Fruit fly (Drosophila melanogaster) S2 (cell line): Measurements from ENCODE around the gene HDAC4.
A peak's percentile ranks its signal among the peaks of the same experiment; 100 is the strongest.

Source experiments
- CG8478 ChIP-seq: fragments of >200 bp; optimal IDR thresholded peaks from 2 replicates; lab custom pipeline; 2018
- CTCF ChIP-seq, 2 experiments: fragments of >200 bp; optimal IDR thresholded peaks; 2 replicates each; lab custom pipeline; 2018

HDAC4 gene

DNA sequence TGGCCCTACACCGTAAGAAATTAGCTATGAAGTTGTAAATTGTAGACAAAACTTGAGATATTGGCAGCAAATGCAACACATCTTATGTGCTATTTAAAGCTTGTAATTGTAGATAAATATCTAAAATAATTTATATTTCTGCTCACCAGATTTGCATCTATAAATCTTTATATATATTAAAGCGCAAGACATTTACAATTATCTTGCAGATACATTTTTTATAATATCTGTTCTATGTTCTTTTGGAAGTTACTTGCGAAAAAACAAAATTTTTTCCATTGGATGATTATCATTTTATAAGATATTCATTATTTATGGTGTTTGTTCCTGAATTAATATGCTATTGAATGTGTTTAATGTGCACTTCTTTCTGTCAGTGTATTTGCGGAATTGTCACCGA is 28.9 kb upstream of the HDAC4 start:
- TF ChIP-seq CTCF (optimal IDR thresholded peaks at IDR 0.05; lab: Kevin White, UChicago) (no peak), CG8478 (lab: Kevin White, UChicago) (no peak)

dm6 chrX:13313133-13313532 is 27.7 kb upstream of the HDAC4 start:
- TF ChIP-seq CG8478 (lab: Kevin White, UChicago) (no peak), CTCF (optimal IDR thresholded peaks at IDR 0.05; lab: Kevin White, UChicago) (no peak)

- TF ChIP-seq CG8478 (lab: Kevin White, UChicago) = no peak
- no peak for TF ChIP-seq CTCF (optimal IDR thresholded peaks at IDR 0.05; lab: Kevin White, UChicago)
Observed at dm6 chrX:13312200-13312599, 26.8 kb upstream of the HDAC4 start.

DNA sequence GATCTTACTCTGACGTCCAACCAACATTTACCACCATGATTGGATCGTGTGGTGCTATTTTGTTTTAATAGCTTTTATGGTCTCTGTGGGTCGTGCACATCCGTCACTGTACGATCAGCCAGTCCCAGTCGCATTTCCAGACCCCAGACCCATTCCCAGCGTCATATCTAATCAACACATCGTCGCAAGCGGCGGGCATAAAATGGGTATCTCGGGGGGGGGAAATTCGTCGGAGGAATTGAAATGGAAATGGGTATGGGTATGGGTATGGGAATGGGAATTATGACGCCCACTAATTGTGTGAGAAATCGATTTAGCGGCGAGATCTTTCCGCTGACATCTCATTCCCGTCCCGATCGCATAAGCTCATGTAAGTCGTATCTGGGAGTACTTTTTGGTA is 25.3 kb upstream of the HDAC4 start:
- no peak for TF ChIP-seq CG8478 (lab: Kevin White, UChicago)

- TF ChIP-seq CTCF (optimal IDR thresholded peaks at IDR 0.05; lab: Kevin White, UChicago) (no peak), CG8478 (lab: Kevin White, UChicago) (no peak)
Observed at dm6 chrX:13307189-13307588, 21.8 kb upstream of the HDAC4 start.

dm6 chrX:13305323-13305722 is 19.9 kb upstream of the HDAC4 start:
- TF ChIP-seq CG8478 (lab: Kevin White, UChicago) (no peak), CTCF (optimal IDR thresholded peaks at IDR 0.05; lab: Kevin White, UChicago) (no peak)

- TF ChIP-seq CTCF (optimal IDR thresholded peaks at IDR 0.05; lab: Kevin White, UChicago) (no peak), CG8478 (lab: Kevin White, UChicago) (no peak)
Observed at dm6 chrX:13303656-13304647, 18.5 kb upstream of the HDAC4 start.

DNA sequence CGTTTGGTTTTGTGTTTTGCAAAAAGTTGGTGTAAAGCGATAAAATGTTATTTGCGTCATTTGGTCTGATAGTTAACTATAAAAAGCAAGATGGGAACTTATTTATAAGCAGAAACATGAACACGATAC is 18.0 kb upstream of the HDAC4 start, which contains the start of gene IP3K2:
IP3K2 (plus strand) TSS at position 107 of the 129 bp plus-strand sequence.
- TF ChIP-seq CG8478 (lab: Kevin White, UChicago) (no peak), CTCF (optimal IDR thresholded peaks at IDR 0.05; lab: Kevin White, UChicago) (no peak)

DNA sequence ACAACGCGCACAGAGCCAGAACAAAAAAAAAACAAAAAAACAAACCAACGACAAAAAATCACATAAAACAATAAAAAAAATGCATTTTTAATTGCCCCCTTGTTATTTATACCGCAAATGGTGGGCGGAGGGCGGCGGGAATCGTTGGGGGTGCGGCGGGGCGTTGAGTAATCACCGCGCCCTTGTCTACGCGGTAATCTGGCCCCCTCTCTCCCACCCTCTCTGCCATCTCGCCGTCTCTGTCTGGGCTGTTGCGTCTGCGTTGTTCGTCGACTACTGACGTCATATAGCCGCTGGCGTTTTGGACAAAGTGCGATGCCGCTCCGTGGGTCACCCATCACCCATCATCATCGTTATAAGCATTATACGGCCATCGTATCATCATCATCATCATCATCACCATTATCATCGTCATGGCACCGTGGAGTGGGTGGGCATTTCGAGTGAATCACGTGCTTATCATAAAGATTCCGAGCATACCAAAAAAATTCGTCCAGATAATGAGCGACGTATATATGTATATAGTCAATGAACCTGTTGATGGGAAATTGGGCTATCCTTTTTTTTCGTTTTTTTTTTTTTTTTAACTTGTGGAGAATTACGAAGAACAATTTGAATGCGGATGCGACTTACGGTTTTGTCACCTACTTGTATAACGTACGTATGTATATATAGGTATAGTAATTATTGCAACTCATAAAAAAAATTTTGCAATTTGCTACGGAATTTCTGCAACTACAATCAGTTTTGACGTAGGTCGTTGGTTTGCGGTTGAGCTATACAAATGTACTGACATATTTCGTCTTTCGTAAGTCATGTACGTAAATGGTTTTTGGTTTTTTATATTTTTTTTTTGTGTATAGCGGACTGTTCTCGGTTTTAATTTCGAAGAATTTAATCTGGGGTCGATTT is 17.4 kb upstream of the HDAC4 start:
- no peak for TF ChIP-seq CG8478 (lab: Kevin White, UChicago)
- no peak for TF ChIP-seq CTCF (optimal IDR thresholded peaks at IDR 0.05; lab: Kevin White, UChicago)

- TF ChIP-seq CG8478 (lab: Kevin White, UChicago) (no peak), CTCF (optimal IDR thresholded peaks at IDR 0.05; lab: Kevin White, UChicago) (no peak)
Observed at dm6 chrX:13302315-13302614, 16.8 kb upstream of the HDAC4 start, which contains the start of gene CG1764. CG1764 (minus strand) TSS chrX:13302415.

DNA sequence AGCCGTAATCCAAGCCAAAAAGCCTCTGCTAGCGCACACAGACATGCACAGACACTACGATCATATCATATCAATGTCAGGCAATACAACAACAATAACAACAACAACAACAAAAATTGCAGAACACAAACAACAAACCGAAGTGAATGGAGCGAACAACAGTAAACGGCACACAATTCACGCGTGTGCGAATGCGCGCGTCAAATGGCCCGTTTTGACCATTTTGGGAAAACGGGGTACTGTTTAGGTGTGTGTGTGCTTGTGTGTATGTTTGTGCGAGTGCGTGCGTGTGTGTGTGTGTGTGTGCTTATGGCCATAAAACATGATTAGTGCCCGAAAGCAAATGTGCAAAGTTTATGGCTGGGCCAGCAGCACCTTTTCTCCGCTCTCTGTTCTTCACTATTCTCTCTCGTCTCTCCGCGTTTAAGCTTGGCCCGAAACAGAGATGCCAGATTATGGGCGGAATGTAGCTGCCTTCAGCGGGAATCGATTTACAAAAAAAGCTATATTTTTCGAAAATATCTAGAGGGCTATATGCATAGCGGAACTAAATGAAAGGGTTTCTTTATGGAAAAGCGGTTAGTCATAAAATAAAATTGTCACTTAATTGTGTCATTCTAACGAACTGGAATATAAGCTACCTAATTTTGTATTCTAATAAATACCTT is 15.5 kb upstream of the HDAC4 start:
- TF ChIP-seq CG8478 (lab: Kevin White, UChicago) (no peak), CTCF (optimal IDR thresholded peaks at IDR 0.05; lab: Kevin White, UChicago) (no peak)

DNA sequence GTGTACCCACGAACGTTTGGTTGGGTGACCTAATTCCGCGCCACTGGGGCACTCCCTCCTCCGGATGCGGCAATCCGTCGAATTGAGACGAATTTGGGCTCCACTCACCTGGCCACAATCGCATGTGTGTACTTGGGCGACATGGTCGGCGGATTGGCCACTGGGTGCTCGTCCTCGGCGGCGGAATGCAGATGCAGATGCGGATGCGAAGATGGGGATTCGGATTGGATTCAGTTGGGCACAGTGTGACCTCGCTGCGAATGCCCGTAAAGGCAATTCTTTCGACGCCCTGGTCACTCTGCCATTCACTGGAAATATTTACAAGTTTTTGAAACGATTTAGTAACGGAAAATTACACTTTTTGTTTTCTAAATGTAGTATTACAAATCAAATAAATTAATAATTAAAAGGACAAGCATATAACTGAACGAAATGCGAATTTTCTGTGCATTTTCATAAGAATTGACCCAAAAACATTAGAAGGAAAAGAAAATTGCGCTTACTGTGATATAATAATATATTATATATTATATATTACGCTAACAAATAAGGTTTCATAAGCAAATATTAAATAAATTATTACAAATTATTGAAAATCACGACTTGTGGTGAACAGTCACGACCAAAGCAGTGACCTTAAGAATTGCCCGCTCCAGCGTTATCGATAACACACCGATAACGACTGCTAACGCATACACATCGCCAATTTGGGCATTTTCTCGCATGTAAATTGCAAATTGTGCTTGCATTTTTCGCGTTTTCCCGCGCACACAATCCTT is 11.2 kb upstream of the HDAC4 start, which contains the start of gene CG1622:
CG1622 (plus strand) TSS at position 678 of the 779 bp plus-strand sequence.
- TF ChIP-seq CTCF (optimal IDR thresholded peaks at IDR 0.05; lab: Kevin White, UChicago) (no peak), CG8478 (lab: Kevin White, UChicago) (no peak)

DNA sequence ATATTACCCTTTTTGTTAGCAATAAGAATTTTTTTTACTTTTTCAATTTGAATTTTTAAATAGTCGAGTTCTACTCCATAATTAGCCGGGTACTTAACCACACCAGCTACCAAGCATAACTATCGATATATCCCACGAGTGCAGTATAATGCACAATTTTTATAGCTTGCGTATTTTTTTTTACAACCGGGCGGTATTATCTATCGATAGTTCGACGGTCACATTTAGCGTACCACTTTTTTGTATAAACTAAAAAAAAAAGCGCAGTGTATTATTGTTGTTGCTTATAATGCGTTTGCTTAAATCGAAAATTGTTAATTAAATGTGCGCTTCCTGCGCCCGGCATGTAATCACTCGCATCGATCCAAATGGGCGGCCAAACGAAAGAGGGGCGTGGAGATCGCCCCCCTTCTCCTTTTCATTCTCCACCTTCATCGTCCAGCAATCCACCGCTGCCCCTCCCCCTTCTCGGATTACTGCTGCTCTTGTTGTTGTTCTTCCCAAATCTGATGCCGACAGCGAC is 2.5 kb upstream of the HDAC4 start, which contains the start of gene Remo:
Remo (plus strand) TSS at position 198 of the 523 bp plus-strand sequence.
- peak; percentile 10 to 40 for TF ChIP-seq CTCF (optimal IDR thresholded peaks at IDR 0.05; lab: Kevin White, UChicago)
- no peak for TF ChIP-seq CG8478 (lab: Kevin White, UChicago)
